Fruit fly (Drosophila melanogaster) whole organism, larva: ENCODE data around the gene Usp8.

Experiments used
- noc ChIP-seq: fragments of 200-800 bp; sonication (Bioruptor generic); optimal IDR thresholded peaks from 3 replicates; lab custom pipeline; 2019; ENCODE audit warnings: missing biosample characterization, mild to moderate bottlenecking, missing genetic modification characterization, moderate library complexity

The Usp8 gene

DNA sequence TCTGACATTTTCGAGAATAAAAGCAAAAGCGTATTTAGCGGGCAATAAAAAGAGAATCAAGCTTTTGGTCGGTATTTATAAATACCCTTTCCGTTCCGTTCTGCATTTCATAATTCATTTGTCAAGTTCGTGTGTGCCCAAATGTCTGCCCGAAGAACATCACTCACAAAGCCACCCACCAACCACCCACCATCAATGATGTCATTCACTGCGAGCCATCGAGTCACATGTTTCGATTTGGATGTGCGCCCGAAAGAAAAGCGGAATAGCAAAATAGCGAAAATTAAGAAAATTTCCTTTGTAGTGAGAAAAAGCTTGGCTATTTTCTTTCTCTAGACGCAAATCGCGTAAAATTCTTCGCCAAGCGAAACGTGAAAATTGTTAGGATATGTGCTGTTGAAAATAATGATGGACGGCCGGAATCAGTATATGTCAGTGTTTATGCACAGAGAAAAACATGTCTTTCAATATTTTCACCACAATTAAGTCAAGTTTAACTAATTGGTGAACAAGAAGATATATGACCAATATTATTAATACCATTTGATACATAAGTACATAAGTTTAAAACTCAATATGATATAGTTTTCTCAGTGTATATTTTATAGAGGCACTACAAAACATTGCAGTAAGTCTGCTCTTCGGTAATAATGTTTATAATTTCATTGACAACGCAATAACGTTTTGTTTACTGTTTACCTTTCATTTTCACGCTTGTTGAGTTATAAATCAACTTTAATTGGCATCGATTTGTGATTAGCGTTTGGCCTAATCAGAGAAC lies 17.2 kb downstream of the Usp8 start:
- TF ChIP-seq noc: peak; percentile 64

- TF ChIP-seq noc: no peak
Observed at dm6 chr3R:21152856-21153278, 18.8 kb downstream of the Usp8 start.

- no peak for TF ChIP-seq noc
Observed at dm6 chr3R:21154130-21154529, 20.1 kb downstream of the Usp8 start.

DNA sequence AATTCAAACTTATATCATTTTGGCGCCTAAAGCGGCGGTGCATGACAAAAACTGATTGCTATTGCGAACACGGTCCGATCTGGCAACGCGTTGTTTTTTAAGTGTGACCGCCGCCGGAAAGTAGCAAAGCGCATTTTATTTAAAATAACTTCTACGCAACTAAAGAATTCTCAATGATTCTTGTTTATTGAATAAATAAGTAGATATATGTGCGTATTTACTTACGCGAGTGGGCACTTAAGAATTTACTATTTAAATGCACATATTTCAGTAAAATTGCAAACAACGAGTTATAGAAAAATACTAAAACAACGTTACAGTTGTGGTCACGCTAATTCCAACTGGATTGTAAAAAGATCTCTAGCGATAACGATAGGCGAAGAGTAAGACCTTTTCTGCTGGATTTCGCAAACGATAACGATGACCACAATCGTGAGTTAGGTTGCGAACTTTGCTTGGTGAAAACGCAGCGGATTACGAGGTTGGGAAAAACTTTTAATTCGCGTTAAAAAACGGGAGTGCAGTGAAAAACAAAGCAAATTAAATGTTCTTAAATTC lies 21.9 kb downstream of the Usp8 start:
- TF ChIP-seq noc: no peak

dm6 chr3R:21156572-21157480 lies 22.8 kb downstream of the Usp8 start:
- peak; percentile 92 for TF ChIP-seq noc

dm6 chr3R:21158643-21159042 lies 24.6 kb downstream of the Usp8 start:
- TF ChIP-seq noc: no peak

- no peak for TF ChIP-seq noc
Observed at dm6 chr3R:21161042-21161532, 27.0 kb downstream of the Usp8 start, which contains the start of gene cDIP. Gene cDIP, minus strand, starts transcription at chr3R:21161092.

DNA sequence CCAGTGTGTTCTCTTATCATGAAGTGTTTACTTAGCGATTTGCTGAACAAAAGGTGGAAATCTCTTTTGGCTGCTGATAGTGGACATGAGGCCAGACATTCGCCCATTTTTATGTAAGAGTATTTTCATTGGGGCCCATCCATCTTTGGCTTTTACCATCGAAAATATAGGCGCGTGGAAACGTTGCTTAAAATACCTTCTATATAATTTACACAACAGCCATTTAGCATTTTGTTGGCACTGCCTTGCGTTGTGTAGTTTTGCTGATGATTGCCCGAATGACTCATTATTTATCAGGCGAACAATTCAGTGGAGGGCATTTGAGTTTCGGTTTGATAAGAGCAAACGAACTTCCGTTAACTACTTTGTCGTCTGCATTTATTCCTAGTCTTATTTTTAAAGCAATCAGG lies 27.6 kb downstream of the Usp8 start:
- TF ChIP-seq noc: peak; percentile 76

DNA sequence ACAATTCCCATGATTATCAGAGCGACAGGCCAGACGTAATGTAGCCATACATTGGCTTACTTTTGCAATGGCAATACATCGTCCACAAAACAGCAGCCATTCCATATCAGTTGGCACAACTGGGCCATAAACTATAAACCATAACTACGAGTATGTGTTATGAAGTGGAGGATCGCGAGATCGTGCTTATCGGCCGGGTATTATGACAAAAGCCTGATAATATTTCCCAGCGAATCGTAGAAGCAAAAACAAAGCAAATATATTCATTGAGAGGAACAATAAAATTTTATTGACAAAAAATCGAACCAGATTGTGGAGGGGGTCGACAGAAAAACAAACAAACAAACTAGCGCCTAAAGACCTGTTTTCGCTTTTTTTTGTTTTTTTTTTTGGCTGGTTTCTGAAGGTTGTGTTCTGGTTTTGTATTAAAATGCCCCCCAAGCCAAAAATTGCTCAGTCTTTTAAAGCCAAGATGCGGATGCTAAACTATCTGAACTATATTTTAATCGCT lies 29.3 kb downstream of the Usp8 start, which contains the start of gene CG5810:
CG5810 (plus strand) TSS at position 461 of the 511 bp plus-strand sequence.
- TF ChIP-seq noc: peak; percentile 81

DNA sequence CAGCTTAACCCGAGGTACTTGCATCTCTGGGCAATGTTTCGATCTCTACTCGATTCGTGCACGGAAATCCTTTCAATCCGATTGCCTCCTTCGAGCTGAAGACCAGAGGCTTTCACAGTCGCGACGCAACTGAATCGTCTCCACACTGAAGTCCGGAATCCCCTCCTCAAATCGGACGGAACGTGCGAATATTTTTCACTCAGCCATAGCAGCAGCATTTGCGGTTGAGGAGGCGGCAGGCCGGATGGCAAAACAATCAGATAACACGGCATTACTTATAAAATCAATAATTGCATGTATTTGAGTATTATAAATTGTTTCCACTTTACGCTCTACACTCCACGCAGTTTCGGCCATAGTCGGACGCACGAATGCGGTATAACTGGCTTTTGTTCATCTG lies 34.0 kb downstream of the Usp8 start, which contains the start of gene Snmp1:
Snmp1 (minus strand) TSS at position 101 of the 400 bp plus-strand sequence.
- TF ChIP-seq noc: no peak

- TF ChIP-seq noc: no peak
Observed at dm6 chr3R:21169525-21170149, 35.6 kb downstream of the Usp8 start.

DNA sequence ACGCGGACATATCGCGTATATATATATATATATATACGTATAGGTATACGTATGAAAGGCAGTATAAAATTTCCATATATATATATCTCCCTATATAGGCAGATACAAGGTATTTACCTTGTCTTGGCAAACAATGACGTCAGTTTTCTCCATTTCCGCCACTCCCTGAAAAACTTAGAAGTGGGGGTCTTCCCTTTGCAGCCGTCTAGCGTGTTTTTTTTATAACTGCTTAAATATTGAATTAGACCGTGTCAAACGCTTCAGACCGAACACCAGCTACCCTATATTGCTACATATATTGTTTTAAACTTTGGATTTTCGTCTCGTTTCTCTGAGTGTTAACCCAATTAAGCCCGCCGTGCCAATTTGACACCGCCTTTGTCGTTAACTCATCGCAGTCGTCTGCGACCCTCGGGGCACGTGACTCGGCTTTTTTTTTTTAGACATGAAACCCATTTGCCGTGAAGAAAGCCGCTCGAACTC lies 42.6 kb downstream of the Usp8 start:
- TF ChIP-seq noc: peak; percentile 11

DNA sequence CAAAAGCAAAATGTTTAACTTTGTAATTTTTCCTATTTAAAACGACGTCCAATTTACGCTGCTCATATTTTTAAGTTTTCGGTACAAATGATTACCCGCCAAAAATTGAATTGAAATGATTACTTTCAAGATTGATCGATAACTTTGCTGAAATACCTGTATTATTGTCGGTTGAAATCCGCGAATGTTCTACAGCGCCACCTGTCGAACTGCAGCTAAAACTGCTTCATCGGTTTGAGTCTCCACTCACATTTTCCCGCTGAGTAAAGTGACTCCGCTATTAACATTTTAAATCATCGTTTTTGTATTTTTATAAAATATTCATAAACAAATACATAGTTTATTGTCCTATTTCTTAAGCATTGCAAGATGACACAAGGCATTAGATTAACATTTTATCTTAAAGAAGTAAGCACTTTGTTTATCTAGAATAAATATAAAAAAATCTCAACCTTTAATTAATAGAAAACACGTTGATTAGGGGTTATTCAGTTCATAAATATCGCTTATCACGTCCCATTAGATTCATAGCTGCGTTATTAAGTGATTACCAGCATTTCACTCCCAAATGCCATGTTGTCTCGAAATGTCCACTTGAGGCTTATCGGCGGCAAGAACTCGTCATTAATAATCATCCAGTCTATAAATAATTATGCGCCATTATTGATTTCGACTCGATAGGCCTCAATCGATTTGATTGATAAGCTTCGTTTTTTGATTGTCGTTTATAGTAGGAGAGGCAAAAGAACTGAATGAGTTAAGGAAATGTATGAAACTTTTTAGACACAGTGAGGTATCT lies 45.7 kb downstream of the Usp8 start:
- peak; percentile 87 for TF ChIP-seq noc

dm6 chr3R:21180391-21180796 lies 46.3 kb downstream of the Usp8 start:
- peak; percentile 77 for TF ChIP-seq noc

dm6 chr3R:21181957-21182356 lies 47.9 kb downstream of the Usp8 start:
- peak; percentile 14 for TF ChIP-seq noc
